Fruit fly (Drosophila melanogaster): ENCODE results near the gene SdicA.
"Not testable (repeated sequence)": the region's sequence is repeated elsewhere in the genome, so short reads cannot be mapped to it uniquely, and the experiment has no call there.

Gene SdicA

DNA sequence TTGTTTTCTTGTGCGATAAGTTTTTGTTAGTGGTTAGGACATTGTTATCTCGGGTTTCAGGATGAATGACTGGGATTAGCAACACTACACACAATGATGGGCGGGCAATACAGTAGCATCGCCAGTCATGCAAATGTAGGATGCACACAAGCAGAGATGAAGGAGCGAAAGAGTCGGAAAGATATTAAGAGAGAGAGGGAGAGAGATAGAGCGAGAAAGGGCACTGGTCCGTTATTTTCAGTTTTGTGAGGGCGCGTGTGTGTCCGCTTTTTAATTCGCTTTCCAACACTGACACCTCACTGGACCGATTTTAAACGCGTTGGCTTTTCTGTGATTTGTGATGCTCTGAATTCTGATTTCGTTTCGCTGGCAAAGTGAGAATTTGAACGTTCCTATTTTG, 29.9 kb upstream of the SdicA start:
- TF ChIP-seq h (optimal IDR thresholded peaks at IDR 0.05) (no peak), ttk (optimal IDR thresholded peaks at IDR 0.05) (no peak), psq (optimal IDR thresholded peaks at IDR 0.05) (no peak), Myc (optimal IDR thresholded peaks at IDR 0.05) (no peak), Sin3A (optimal IDR thresholded peaks at IDR 0.05) (no peak), insv (optimal IDR thresholded peaks at IDR 0.05) (no peak)

DNA sequence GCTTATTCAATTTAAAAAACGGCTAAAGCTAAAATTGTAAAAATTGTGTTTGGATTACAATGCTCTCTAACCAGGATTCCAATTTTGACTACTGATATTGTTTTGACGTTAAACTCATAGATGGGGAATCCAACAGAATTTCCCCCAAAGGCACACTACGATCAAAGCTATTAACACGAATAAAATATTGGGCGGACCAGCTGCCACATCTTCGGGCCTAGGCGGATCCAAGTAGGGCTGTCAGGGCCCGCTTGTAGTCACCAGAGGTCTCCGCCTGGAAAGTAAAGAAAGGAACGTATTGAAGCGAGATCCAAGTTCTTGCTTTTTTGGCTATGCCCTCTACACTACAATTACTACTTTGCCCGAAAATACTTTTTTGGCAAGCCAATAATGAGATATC, 23.2 kb upstream of the SdicA start, which contains the start of gene Sdic4:
Sdic4 (minus strand) TSS at position 101 of the 400 bp plus-strand sequence.
- not testable (repeated sequence) for TF ChIP-seq Myc, Sin3A, insv (optimal IDR thresholded peaks at IDR 0.05)

DNA sequence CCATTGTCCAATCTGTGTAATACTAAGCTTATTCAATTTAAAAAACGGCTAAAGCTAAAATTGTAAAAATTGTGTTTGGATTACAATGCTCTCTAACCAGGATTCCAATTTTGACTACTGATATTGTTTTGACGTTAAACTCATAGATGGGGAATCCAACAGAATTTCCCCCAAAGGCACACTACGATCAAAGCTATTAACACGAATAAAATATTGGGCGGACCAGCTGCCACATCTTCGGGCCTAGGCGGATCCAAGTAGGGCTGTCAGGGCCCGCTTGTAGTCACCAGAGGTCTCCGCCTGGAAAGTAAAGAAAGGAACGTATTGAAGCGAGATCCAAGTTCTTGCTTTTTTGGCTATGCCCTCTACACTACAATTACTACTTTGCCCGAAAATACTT, 15.4 kb upstream of the SdicA start, which contains the start of gene SdicC:
SdicC (minus strand) TSS at position 101 of the 400 bp plus-strand sequence.
- not testable (repeated sequence) for TF ChIP-seq insv, Myc, h (optimal IDR thresholded peaks at IDR 0.05)

DNA sequence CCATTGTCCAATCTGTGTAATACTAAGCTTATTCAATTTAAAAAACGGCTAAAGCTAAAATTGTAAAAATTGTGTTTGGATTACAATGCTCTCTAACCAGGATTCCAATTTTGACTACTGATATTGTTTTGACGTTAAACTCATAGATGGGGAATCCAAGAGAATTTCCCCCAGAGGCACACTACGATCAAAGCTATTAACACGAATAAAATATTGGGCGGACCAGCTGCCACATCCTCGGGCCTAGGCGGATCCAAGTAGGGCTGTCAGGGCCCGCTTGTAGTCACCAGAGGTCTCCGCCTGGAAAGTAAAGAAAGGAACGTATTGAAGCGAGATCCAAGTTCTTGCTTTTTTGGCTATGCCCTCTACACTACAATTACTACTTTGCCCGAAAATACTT, 7.8 kb upstream of the SdicA start, which contains the start of gene SdicB:
SdicB (minus strand) TSS at position 101 of the 400 bp plus-strand sequence.
- TF ChIP-seq insv, Sin3A, h (optimal IDR thresholded peaks at IDR 0.05): not testable (repeated sequence)

DNA sequence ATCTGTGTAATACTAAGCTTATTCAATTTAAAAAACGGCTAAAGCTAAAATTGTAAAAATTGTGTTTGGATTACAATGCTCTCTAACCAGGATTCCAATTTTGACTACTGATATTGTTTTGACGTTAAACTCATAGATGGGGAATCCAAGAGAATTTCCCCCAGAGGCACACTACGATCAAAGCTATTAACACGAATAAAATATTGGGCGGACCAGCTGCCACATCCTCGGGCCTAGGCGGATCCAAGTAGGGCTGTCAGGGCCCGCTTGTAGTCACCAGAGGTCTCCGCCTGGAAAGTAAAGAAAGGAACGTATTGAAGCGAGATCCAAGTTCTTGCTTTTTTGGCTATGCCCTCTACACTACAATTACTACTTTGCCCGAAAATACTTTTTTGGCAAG, 7.6 kb downstream of the SdicA start, which contains the start of gene Sdic3:
Sdic3 (minus strand) TSS at position 101 of the 400 bp plus-strand sequence.
- not testable (repeated sequence) for TF ChIP-seq insv, ttk, Sin3A (optimal IDR thresholded peaks at IDR 0.05)

DNA sequence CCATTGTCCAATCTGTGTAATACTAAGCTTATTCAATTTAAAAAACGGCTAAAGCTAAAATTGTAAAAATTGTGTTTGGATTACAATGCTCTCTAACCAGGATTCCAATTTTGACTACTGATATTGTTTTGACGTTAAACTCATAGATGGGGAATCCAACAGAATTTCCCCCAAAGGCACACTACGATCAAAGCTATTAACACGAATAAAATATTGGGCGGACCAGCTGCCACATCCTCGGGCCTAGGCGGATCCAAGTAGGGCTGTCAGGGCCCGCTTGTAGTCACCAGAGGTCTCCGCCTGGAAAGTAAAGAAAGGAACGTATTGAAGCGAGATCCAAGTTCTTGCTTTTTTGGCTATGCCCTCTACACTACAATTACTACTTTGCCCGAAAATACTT, 15.3 kb downstream of the SdicA start, which contains the start of gene Sdic2:
Sdic2 (minus strand) TSS at position 101 of the 400 bp plus-strand sequence.
- TF ChIP-seq psq, Myc, ttk (optimal IDR thresholded peaks at IDR 0.05): not testable (repeated sequence)

DNA sequence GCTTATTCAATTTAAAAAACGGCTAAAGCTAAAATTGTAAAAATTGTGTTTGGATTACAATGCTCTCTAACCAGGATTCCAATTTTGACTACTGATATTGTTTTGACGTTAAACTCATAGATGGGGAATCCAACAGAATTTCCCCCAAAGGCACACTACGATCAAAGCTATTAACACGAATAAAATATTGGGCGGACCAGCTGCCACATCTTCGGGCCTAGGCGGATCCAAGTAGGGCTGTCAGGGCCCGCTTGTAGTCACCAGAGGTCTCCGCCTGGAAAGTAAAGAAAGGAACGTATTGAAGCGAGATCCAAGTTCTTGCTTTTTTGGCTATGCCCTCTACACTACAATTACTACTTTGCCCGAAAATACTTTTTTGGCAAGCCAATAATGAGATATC, 23.2 kb downstream of the SdicA start, which contains the start of gene Sdic1:
Sdic1 (minus strand) TSS at position 101 of the 400 bp plus-strand sequence.
- not testable (repeated sequence) for TF ChIP-seq ttk, psq, Sin3A (optimal IDR thresholded peaks at IDR 0.05)

DNA sequence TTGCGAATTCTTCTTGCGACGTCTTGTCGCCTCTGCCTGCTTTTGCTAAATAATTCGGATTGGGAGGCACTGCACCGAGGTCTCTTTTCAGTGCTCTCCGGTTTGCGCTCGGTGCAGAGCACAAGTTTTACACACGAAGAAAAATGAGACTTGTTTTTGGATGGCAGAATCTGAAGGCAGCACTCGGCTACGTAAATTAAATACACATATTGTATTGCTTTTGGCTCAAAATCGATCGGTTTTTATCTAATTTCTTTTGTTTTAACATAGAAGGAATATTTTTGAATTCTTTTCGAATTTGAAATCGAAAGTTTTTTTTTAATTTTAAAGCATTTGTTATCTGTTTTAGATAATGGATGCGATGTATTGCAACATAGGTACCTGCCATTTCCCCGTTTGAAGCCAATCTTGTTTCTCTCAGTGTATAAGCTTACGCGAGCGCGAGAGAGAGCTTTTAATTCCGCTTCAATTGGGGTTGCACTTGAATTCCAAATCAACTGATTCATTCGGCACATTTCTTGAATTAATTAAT, 28.2 kb downstream of the SdicA start, which contains the start of gene AnxB10:
AnxB10 (minus strand) TSS at position 51 of the 532 bp plus-strand sequence.
- TF ChIP-seq psq (optimal IDR thresholded peaks at IDR 0.05) (no peak), Myc (optimal IDR thresholded peaks at IDR 0.05) (no peak), Sin3A (optimal IDR thresholded peaks at IDR 0.05) (no peak), ttk (optimal IDR thresholded peaks at IDR 0.05) (no peak), insv (optimal IDR thresholded peaks at IDR 0.05) (no peak), h (optimal IDR thresholded peaks at IDR 0.05) (no peak)

DNA sequence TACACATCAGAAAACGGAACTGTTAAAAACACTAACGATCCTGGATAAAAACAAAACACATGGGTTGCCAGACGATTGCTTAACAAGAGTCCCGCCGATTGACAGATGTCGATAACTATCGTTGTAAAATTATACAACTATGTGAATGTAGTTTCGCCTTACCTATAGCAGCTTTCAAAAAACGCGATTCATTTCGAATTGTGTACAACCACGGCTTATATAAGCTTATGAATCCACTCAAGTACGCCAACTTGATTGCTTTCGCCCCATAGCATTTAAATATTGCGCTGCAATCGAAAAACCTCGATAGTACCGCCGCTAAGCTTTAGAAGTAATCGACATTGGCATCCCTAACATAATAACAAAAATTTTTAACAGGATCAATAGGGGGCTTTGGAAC, 31.8 kb downstream of the SdicA start, which contains the start of the genes CG9581 and CG9578:
CG9581 (minus strand) TSS at position 84 of the 400 bp plus-strand sequence.
CG9578 (plus strand) TSS at position 325 of the 400 bp plus-strand sequence.
- TF ChIP-seq ttk (optimal IDR thresholded peaks at IDR 0.05) = no peak
- TF ChIP-seq insv (optimal IDR thresholded peaks at IDR 0.05) = no peak
- no peak for TF ChIP-seq psq (optimal IDR thresholded peaks at IDR 0.05)
- TF ChIP-seq Myc (optimal IDR thresholded peaks at IDR 0.05) = no peak
- no peak for TF ChIP-seq Sin3A (optimal IDR thresholded peaks at IDR 0.05)
- no peak for TF ChIP-seq h (optimal IDR thresholded peaks at IDR 0.05)

DNA sequence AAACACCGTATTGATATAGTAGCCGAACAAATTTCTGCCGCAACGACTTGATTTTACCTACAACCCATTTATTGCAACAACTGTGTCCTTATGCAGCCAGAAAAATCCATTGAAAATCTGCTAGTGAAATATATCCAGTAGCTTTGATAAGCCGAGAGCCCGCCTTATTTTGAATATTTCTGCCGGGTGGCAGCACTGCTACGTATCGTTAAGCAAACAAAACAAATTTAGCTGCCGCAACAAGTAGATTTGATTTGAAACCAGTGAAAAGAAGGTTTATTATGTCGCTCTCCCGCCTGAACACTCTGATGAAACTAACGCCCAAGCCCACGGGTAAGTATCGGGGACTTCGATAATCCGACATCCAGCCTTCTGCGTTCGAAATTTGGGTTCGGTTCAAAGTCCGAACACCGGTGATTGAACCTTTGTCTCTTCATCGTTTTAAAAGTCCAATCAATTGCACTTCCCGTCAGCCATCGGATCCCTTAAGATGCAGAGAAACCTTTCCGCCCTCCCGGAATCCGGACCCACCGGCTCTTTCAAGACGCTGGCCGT, 35.2 kb downstream of the SdicA start, which contains the start of gene CG9577:
CG9577 (plus strand) TSS at position 190 of the 555 bp plus-strand sequence.
- TF ChIP-seq Myc (optimal IDR thresholded peaks at IDR 0.05) (no peak), insv (optimal IDR thresholded peaks at IDR 0.05) (no peak), psq (optimal IDR thresholded peaks at IDR 0.05) (no peak)

DNA sequence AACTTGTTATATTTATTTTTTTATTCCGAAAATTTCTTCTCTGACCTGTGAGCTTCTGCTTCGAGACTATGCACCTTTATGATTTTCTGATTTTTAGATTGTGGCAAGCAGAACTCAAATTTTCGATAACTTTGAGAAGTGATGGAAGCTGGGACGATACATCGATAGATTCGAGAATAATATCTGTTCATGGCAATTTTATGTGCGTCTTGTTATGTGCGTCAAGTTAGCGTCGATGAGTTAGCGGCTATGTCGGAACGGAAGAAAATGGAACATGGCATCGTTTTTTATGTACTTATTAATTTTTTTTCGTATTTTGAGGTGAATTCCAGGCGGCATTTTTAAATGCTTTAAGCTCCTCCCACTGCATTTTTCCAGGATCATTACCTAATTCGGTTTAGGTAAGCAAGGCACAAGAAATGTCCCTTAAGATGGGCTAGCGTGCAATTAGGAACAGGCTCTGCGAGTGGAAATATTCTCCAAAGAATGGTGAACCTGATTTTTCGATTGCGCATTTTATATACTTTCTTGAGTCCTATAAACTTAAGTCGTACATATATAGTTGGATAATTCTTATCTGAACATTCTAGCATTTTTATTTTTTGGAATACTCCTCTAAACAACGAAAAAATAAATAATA, 35.8 kb downstream of the SdicA start, which contains the start of gene Phf7:
Phf7 (minus strand) TSS at position 58 of the 640 bp plus-strand sequence.
- no peak for TF ChIP-seq Sin3A (optimal IDR thresholded peaks at IDR 0.05)
- TF ChIP-seq ttk (optimal IDR thresholded peaks at IDR 0.05) = no peak
- no peak for TF ChIP-seq Myc (optimal IDR thresholded peaks at IDR 0.05)

DNA sequence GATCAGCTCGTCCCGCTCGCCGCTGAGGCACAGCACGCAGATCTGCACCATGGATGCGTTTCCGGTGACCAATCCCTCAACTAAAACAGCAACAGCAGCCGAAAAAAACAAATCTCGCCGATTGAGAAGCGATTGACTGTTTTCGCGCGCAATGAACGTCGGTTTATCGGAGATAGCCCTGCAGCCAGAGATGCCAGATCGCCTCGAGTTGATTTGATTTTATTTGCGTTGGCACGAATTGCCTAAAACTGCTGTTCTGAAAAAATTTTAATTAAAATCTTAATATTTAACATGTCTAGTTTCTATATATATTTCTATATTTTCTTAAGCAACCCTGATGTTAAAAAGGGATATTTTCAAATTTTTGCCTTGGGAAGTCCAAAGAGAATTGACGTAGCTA, 39.1 kb downstream of the SdicA start:
- TF ChIP-seq h (optimal IDR thresholded peaks at IDR 0.05) = no peak
- TF ChIP-seq psq (optimal IDR thresholded peaks at IDR 0.05) = no peak
- no peak for TF ChIP-seq Myc (optimal IDR thresholded peaks at IDR 0.05)
- TF ChIP-seq Sin3A (optimal IDR thresholded peaks at IDR 0.05) = no peak
- TF ChIP-seq insv (optimal IDR thresholded peaks at IDR 0.05) = no peak
- TF ChIP-seq ttk (optimal IDR thresholded peaks at IDR 0.05) = no peak

Data from Kc167 (cell line).